Worm (Caenorhabditis elegans) whole organism, L2 larva: ENCODE data around the gene lgc-49.
A peak's percentile ranks its signal among the peaks of the same experiment; 100 is the strongest.

Experiments
- C34F6.9 ChIP-seq: fragments of 150-350 bp; optimal IDR thresholded peaks from 2 replicates; lab custom pipeline; 2014; ENCODE audit warnings: missing biosample characterization, missing genetic modification characterization
- R02D3.7 ChIP-seq: fragments of 150-350 bp; optimal IDR thresholded peaks from 2 replicates; lab custom pipeline; 2014; ENCODE audit warnings: missing biosample characterization, missing genetic modification characterization
- Y55F3AM.14 ChIP-seq: fragments of 200-800 bp; sonication (Bioruptor generic); optimal IDR thresholded peaks from 2 replicates; lab custom pipeline; 2018; ENCODE audit warnings: mild to moderate bottlenecking, missing genetic modification characterization, missing compliant biosample characterization
- alr-1 ChIP-seq: fragments of 150-350 bp; optimal IDR thresholded peaks from 2 replicates; lab custom pipeline; 2014; ENCODE audit warnings: missing biosample characterization, missing genetic modification characterization
- ama-1 ChIP-seq: fragments of 150-350 bp; optimal IDR thresholded peaks from 2 replicates; lab custom pipeline; 2018; ENCODE audit warnings: inconsistent platforms
- blmp-1 ChIP-seq: sonication (generic microtip); optimal IDR thresholded peaks from 2 replicates; lab custom pipeline; 2017; ENCODE audit warnings: missing genetic modification characterization, mild to moderate bottlenecking, missing compliant biosample characterization, antibody characterized with exemption, moderate library complexity; ENCODE audit not compliant: insufficient read depth
- crh-2 ChIP-seq: sonication (generic microtip); optimal IDR thresholded peaks from 2 replicates; lab custom pipeline; 2017; ENCODE audit warnings: missing biosample characterization, missing genetic modification characterization
- dmd-4 ChIP-seq: sonication (generic microtip); optimal IDR thresholded peaks from 2 replicates; lab custom pipeline; 2017; ENCODE audit warnings: missing biosample characterization, missing genetic modification characterization
- egl-27 ChIP-seq: sonication (generic microtip); optimal IDR thresholded peaks from 3 replicates; lab custom pipeline; 2017; ENCODE audit warnings: missing biosample characterization, missing genetic modification reagents, missing genetic modification characterization
- elt-3 ChIP-seq: sonication (generic microtip); optimal IDR thresholded peaks from 2 replicates; lab custom pipeline; 2017; ENCODE audit warnings: missing biosample characterization, missing genetic modification characterization
- fos-1 ChIP-seq: fragments of 150-350 bp; optimal IDR thresholded peaks from 2 replicates; lab custom pipeline; 2014; ENCODE audit warnings: missing biosample characterization, missing genetic modification characterization
- gmeb-1 ChIP-seq: fragments of 150-350 bp; optimal IDR thresholded peaks from 2 replicates; lab custom pipeline; 2014; ENCODE audit warnings: missing biosample characterization, missing genetic modification characterization
- lin-11 ChIP-seq: fragments of 150-350 bp; sonication (generic microtip); optimal IDR thresholded peaks from 2 replicates; lab custom pipeline; 2014; ENCODE audit warnings: missing biosample characterization, missing genetic modification characterization, inconsistent platforms, mixed read lengths
- lin-13 ChIP-seq: fragments of 150-350 bp; optimal IDR thresholded peaks from 2 replicates; lab custom pipeline; 2014; ENCODE audit warnings: missing biosample characterization, missing genetic modification reagents, missing genetic modification characterization
- lin-39 ChIP-seq: fragments of 150-350 bp; optimal IDR thresholded peaks from 2 replicates; lab custom pipeline; 2014; ENCODE audit warnings: missing biosample characterization, missing genetic modification reagents, missing genetic modification characterization
- mbf-1 ChIP-seq: sonication (generic microtip); optimal IDR thresholded peaks from 2 replicates; lab custom pipeline; 2017; ENCODE audit warnings: missing biosample characterization, missing genetic modification characterization
- mdl-1 ChIP-seq, 2 experiments: fragments of 150-350 bp in 1 of 2; sonication (generic microtip) in 1 of 2; optimal IDR thresholded peaks; 2 replicates each; lab custom pipeline; 2017; ENCODE audit warnings: missing biosample characterization in 2 of 2, missing genetic modification characterization in 2 of 2
- nhr-11 ChIP-seq: fragments of 150-350 bp; optimal IDR thresholded peaks from 2 replicates; lab custom pipeline; 2014; ENCODE audit warnings: missing biosample characterization, missing genetic modification characterization
- nhr-12 ChIP-seq: fragments of 150-350 bp; optimal IDR thresholded peaks from 2 replicates; lab custom pipeline; 2014; ENCODE audit warnings: missing biosample characterization, missing genetic modification characterization
- nhr-129 ChIP-seq: fragments of 150-350 bp; optimal IDR thresholded peaks from 2 replicates; lab custom pipeline; 2014; ENCODE audit warnings: missing biosample characterization, missing genetic modification characterization
- nhr-21 ChIP-seq: fragments of 150-350 bp; optimal IDR thresholded peaks from 2 replicates; lab custom pipeline; 2014; ENCODE audit warnings: missing biosample characterization, missing genetic modification characterization
- nhr-23 ChIP-seq: fragments of 150-350 bp; optimal IDR thresholded peaks from 2 replicates; lab custom pipeline; 2014; ENCODE audit warnings: missing biosample characterization, missing genetic modification reagents, missing genetic modification characterization
- nhr-237 ChIP-seq: fragments of 150-350 bp; optimal IDR thresholded peaks from 2 replicates; lab custom pipeline; 2014; ENCODE audit warnings: missing biosample characterization, missing genetic modification characterization
- nhr-25 ChIP-seq: fragments of 150-350 bp; sonication (generic microtip); optimal IDR thresholded peaks from 3 replicates; lab custom pipeline; 2014; ENCODE audit warnings: missing biosample characterization, missing genetic modification characterization
- nhr-6 ChIP-seq: fragments of 150-350 bp; optimal IDR thresholded peaks from 2 replicates; lab custom pipeline; 2014; ENCODE audit warnings: missing biosample characterization, missing genetic modification characterization
- nhr-77 ChIP-seq: fragments of 150-350 bp; optimal IDR thresholded peaks from 2 replicates; lab custom pipeline; 2014; ENCODE audit warnings: missing biosample characterization, missing genetic modification characterization
- peb-1 ChIP-seq: fragments of 150-350 bp; optimal IDR thresholded peaks from 2 replicates; lab custom pipeline; 2014; ENCODE audit warnings: missing biosample characterization, missing genetic modification characterization
- sem-4 ChIP-seq: fragments of 150-350 bp; optimal IDR thresholded peaks from 2 replicates; lab custom pipeline; 2014; ENCODE audit warnings: missing biosample characterization, missing genetic modification reagents, missing genetic modification characterization
- sma-3 ChIP-seq: sonication (generic microtip); optimal IDR thresholded peaks from 2 replicates; lab custom pipeline; 2016; ENCODE audit warnings: missing genetic modification reagents, missing genetic modification characterization, missing compliant biosample characterization
- sma-9 ChIP-seq, 2 experiments: fragments of 150-350 bp in 1 of 2; sonication (generic microtip) in 1 of 2; optimal IDR thresholded peaks; 2 replicates each; lab custom pipeline; 2014 to 2016; ENCODE audit warnings: missing genetic modification characterization in 2 of 2, mild to moderate bottlenecking in 1 of 2, missing biosample characterization in 1 of 2, missing compliant biosample characterization in 1 of 2, missing genetic modification reagents in 1 of 2, moderate library complexity in 1 of 2
- unc-39 ChIP-seq: fragments of 150-350 bp; optimal IDR thresholded peaks from 2 replicates; lab custom pipeline; 2014; ENCODE audit warnings: missing biosample characterization, missing genetic modification characterization
- unc-55 ChIP-seq: fragments of 150-350 bp; sonication (generic microtip); optimal IDR thresholded peaks from 3 replicates; lab custom pipeline; 2014; ENCODE audit warnings: missing biosample characterization, missing genetic modification reagents, missing genetic modification characterization
- ztf-11 ChIP-seq: sonication (generic microtip); optimal IDR thresholded peaks from 2 replicates; lab custom pipeline; 2017; ENCODE audit warnings: missing biosample characterization, missing genetic modification characterization

Gene lgc-49

DNA sequence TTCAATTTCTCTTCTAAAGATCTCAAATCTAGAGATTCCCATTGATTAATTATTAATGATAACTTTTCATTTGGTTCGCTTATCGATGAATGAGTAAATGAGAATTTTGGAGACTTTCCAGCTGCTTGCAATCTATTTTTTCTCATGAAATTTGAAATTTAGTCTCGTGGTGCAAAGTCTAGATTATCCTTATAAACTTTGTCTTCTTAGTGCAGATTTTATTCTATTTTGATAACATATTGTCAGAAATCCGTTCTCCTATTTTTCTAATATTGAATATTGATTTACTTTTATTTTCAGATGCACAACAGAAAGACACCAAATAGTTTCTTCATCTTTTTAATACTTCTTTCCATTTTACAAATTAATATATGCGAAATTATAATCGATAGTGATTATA is at the start of gene lgc-49:
lgc-49 (plus strand) TSS at position 301 of the 400 bp plus-strand sequence.
- no peak for TF ChIP-seq blmp-1
- no peak for TF ChIP-seq nhr-6 (tag; lab: Kevin White, UChicago)
- no peak for TF ChIP-seq mbf-1
- TF ChIP-seq unc-55 (GFP tag; lab: Kevin White, UChicago) = no peak
- no peak for TF ChIP-seq nhr-12 (tag; lab: Kevin White, UChicago)
- TF ChIP-seq lin-39 (tag; lab: Kevin White, UChicago) = no peak
- TF ChIP-seq crh-2 (tag; lab: Kevin White, UChicago) = no peak
- no peak for TF ChIP-seq ztf-11 (tag; lab: Kevin White, UChicago)
- TF ChIP-seq dmd-4 (tag; lab: Kevin White, UChicago) = no peak
- no peak for TF ChIP-seq unc-39 (tag; lab: Kevin White, UChicago)
- TF ChIP-seq, all 48 proteins: peak for 0

DNA sequence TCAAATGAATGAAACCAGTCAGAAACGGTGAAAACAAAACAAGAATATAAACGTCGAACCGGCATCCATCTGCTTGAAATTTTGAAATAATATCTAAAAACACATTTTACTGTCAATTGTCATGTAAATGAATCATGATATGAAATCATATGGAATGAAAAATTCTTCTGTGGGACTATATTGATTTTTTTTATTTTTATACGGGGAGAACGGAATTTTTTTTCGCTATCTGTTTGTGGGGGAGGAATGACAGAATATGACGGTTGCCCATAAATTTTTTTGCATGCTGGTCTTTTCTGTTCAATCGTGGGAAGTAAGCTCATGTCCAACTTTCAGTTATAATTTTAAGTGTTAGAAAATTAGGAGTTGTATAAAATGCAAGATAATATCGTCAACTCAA is 46.4 kb upstream of the lgc-49 start, which contains the start of gene C06H2.7:
C06H2.7 (minus strand) TSS at position 101 of the 400 bp plus-strand sequence.
- TF ChIP-seq elt-3 (no peak), sem-4 (no peak), C34F6.9 (tag; lab: Kevin White, UChicago) (no peak), crh-2 (tag; lab: Kevin White, UChicago) (no peak), egl-27 (tag; lab: Kevin White, UChicago) (no peak), dmd-4 (tag; lab: Kevin White, UChicago) (no peak), alr-1 (no peak), mbf-1 (no peak), nhr-129 (tag; lab: Kevin White, UChicago) (no peak), nhr-11 (tag; lab: Kevin White, UChicago) (no peak), unc-55 (GFP tag; lab: Kevin White, UChicago) (no peak), nhr-23 (tag; lab: Kevin White, UChicago) (no peak), Y55F3AM.14 (no peak), fos-1 (tag; lab: Kevin White, UChicago) (no peak), lin-11 (no peak), nhr-77 (tag; lab: Kevin White, UChicago) (no peak), mdl-1 (tag; optimal IDR thresholded peaks at IDR 0.05; lab: Kevin White, UChicago) (no peak), nhr-237 (no peak)
- TF ChIP-seq, all 48 proteins: peak for 0

DNA sequence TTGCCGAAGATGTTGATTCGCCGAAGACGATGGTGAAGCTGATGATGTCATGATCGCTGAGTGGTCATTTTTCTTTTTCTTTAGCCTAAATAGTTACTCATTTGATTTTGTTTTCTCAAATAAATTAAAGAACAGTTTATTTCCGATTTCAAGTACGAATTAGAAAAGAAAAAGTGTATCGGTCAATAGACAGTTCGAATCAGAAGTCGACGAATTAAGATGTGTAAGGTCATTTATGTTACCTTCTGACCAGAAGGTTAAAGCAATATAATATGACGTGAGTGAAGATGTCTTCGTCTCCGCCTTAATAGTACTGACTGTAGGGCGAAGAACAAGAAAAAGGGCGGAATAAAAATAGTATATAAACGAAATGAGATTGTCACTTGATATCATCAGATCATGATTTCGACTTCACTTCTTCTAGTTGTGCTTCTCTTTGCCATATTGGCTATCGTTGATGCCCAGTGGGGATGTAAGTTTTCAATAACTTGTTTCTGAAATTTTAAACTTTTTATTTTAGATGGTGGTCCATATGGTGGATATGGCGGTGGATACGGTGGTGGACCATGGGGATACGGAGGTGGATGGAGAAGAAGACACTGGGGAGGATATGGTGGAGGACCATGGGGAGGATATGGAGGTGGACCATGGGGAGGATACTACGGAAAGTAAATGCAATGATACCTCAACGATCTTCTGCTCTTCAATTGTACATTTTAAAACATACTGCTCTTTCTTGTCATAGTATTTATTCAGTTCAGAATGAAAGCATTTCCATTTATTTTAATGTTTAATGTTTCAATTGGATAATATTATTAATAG is 43.9 kb upstream of the lgc-49 start, which contains the start of the genes T19C4.24 and nlp-33:
T19C4.24 (minus strand) TSS at position 51 of the 822 bp plus-strand sequence.
nlp-33 (plus strand) TSS at position 389 of the 822 bp plus-strand sequence.
- TF ChIP-seq lin-39 (tag; lab: Kevin White, UChicago) (no peak), sma-3 (GFP tag; lab: Kevin White, UChicago) (peak; percentile 72), crh-2 (tag; lab: Kevin White, UChicago) (peak; percentile 4), nhr-25 (tag; lab: Kevin White, UChicago) (peak; percentile 87), sma-9 (GFP tag; optimal IDR thresholded peaks at IDR 0.05; lab: Kevin White, UChicago) (peak; percentile 37), sma-9 (tag; optimal IDR thresholded peaks at IDR 0.05; lab: Kevin White, UChicago) (no peak), ama-1 (peak; percentile 94), nhr-237 (no peak), blmp-1 (peak; percentile 28), peb-1 (no peak), sem-4 (no peak)

DNA sequence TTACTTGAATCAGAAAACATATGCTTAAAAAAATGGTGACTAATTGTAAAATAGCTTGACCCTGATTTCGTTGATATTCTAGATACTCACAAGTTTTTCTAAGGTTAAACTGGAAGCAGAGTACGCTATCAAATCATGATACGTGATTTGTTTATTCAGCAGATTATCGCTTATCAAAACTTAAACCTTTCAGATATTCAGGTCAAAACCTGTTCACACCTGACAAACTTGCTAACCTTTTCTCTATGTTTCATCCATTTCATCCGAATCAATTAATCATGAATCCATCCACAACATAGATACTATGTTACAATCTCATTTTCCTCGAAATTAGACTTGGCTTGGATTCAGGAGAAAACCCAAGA is 43.3 kb upstream of the lgc-49 start:
- peak; percentile 62 for TF ChIP-seq sma-3 (GFP tag; lab: Kevin White, UChicago)
- no peak for TF ChIP-seq fos-1 (tag; lab: Kevin White, UChicago)
- peak; percentile 84 for TF ChIP-seq nhr-21 (tag; lab: Kevin White, UChicago)
- no peak for TF ChIP-seq lin-11
- TF ChIP-seq nhr-25 (tag; lab: Kevin White, UChicago) = peak; percentile 74
- no peak for TF ChIP-seq nhr-11 (tag; lab: Kevin White, UChicago)
- peak; percentile 14 for TF ChIP-seq lin-13 (GFP tag; lab: Kevin White, UChicago)

DNA sequence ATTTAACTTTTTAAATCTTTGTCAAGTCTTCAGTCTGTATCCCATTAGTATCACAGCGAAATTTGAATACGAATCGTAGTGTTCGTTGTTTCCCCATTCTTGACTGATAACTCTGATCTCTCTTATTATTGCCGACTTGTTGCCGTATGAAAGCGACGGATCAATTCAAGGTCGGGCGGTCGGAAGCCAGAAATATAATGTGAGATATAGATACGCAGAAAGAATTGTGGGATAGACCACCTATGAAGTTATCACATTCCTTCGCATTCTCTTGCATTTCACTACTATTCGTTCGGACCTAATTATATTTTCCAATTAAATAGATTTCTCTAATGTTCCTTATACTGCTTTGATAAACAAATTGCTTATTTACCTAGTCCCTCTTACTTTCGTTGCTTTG is 42.1 kb upstream of the lgc-49 start:
- TF ChIP-seq nhr-25 (tag; lab: Kevin White, UChicago) (peak; percentile 4), gmeb-1 (tag; lab: Kevin White, UChicago) (no peak), R02D3.7 (tag; lab: Kevin White, UChicago) (no peak)
